Fruit fly (Drosophila melanogaster): ENCODE measurements around the gene CG9288.

- TF ChIP-seq salr (GFP tag; optimal IDR thresholded peaks at IDR 0.05) = no peak
- TF ChIP-seq Blimp-1 (GFP tag; optimal IDR thresholded peaks at IDR 0.05) = no peak
- TF ChIP-seq Smox (GFP tag; optimal IDR thresholded peaks at IDR 0.05) = no peak
Observed at dm6 chr3R:13803892-13804710, 24.7 kb downstream of the CG9288 start.
